Fruit fly (Drosophila melanogaster) whole organism, wandering third instar larva: ENCODE results near the gene Cyp4ae1.

Experiments used
- Abd-B ChIP-seq: fragments of >200 bp; optimal IDR thresholded peaks from 2 replicates; lab custom pipeline; 2017; ENCODE audit warnings: missing biosample characterization, missing genetic modification characterization
- CG32264 ChIP-seq: fragments of 200-800 bp; sonication (Bioruptor generic); optimal IDR thresholded peaks from 2 replicates; lab custom pipeline; 2016; ENCODE audit warnings: missing biosample characterization, missing genetic modification characterization
- CG9705 ChIP-seq: fragments of 200-800 bp; sonication (Bioruptor generic); optimal IDR thresholded peaks from 2 replicates; lab custom pipeline; 2018; ENCODE audit warnings: missing biosample characterization, mild to moderate bottlenecking, missing genetic modification characterization
- CrebA ChIP-seq: fragments of 200-800 bp; sonication (Bioruptor generic); optimal IDR thresholded peaks from 2 replicates; lab custom pipeline; 2016; ENCODE audit warnings: missing biosample characterization, mild to moderate bottlenecking, missing genetic modification characterization, borderline replicate concordance
- Dif ChIP-seq: fragments of 200-275, 200-300 bp; sonication (Bioruptor generic); optimal IDR thresholded peaks from 2 replicates; lab custom pipeline; 2018; ENCODE audit warnings: missing biosample characterization, missing genetic modification characterization; ENCODE audit not compliant: partially characterized antibody
- GATAd ChIP-seq: sonication (Bioruptor generic); optimal IDR thresholded peaks from 2 replicates; lab custom pipeline; 2016; ENCODE audit warnings: missing biosample characterization, missing genetic modification characterization
- HLH106 ChIP-seq: fragments of 200-800 bp; optimal IDR thresholded peaks from 3 replicates; lab custom pipeline; 2019; ENCODE audit warnings: missing biosample characterization, mild to moderate bottlenecking, missing genetic modification characterization, moderate library complexity
- Hnf4 ChIP-seq: fragments of 200-800 bp; sonication (Bioruptor generic); optimal IDR thresholded peaks from 2 replicates; lab custom pipeline; 2016; ENCODE audit warnings: missing biosample characterization, mild to moderate bottlenecking, missing genetic modification characterization
- Hr78 ChIP-seq: fragments of >200 bp; optimal IDR thresholded peaks from 2 replicates; lab custom pipeline; 2017; ENCODE audit warnings: missing biosample characterization, missing genetic modification characterization
- Hr83 ChIP-seq: fragments of 200-300 bp; sonication (Bioruptor generic); optimal IDR thresholded peaks from 2 replicates; lab custom pipeline; 2016; ENCODE audit warnings: missing biosample characterization, mild to moderate bottlenecking, missing genetic modification characterization, moderate library complexity; ENCODE audit not compliant: poor library complexity, severe bottlenecking
- Jra ChIP-seq: sonication (Bioruptor generic); optimal IDR thresholded peaks from 2 replicates; lab custom pipeline; 2016; ENCODE audit warnings: missing biosample characterization, missing genetic modification characterization
- Mio ChIP-seq: sonication (Bioruptor generic); optimal IDR thresholded peaks from 2 replicates; lab custom pipeline; 2016; ENCODE audit warnings: missing biosample characterization, missing genetic modification characterization
- Myc ChIP-seq: fragments of >200 bp; optimal IDR thresholded peaks from 2 replicates; lab custom pipeline; 2017
- N ChIP-seq: fragments of >200 bp; optimal IDR thresholded peaks from 2 replicates; lab custom pipeline; 2018; ENCODE audit warnings: missing biosample characterization, missing external identifiers, missing genetic modification characterization
- OdsH ChIP-seq: fragments of 200-800 bp; sonication (Bioruptor generic); optimal IDR thresholded peaks from 2 replicates; lab custom pipeline; 2016; ENCODE audit warnings: missing biosample characterization, mild to moderate bottlenecking, missing genetic modification characterization
- Rel ChIP-seq, 2 experiments: fragments of 200-800 bp; sonication (Bioruptor generic) in 1 of 2; optimal IDR thresholded peaks; 2 replicates in 1 of 2; 3 replicates in 1 of 2; lab custom pipeline; 2016 to 2019; ENCODE audit warnings: mild to moderate bottlenecking in 2 of 2, missing biosample characterization in 2 of 2, missing genetic modification characterization in 2 of 2, moderate library complexity in 1 of 2
- Sp1 ChIP-seq: fragments of 200-800 bp; sonication (Bioruptor generic); optimal IDR thresholded peaks from 3 replicates; lab custom pipeline; 2019; ENCODE audit warnings: missing biosample characterization, mild to moderate bottlenecking, missing genetic modification characterization, moderate library complexity
- Vsx2 ChIP-seq: fragments of 200-300, 225-300 bp; sonication (Bioruptor generic); optimal IDR thresholded peaks from 2 replicates; lab custom pipeline; 2018; ENCODE audit warnings: missing biosample characterization, missing genetic modification characterization; ENCODE audit not compliant: partially characterized antibody
- br ChIP-seq: fragments of 200-800 bp; sonication (Bioruptor generic); optimal IDR thresholded peaks from 2 replicates; lab custom pipeline; 2016; ENCODE audit warnings: missing biosample characterization, missing genetic modification characterization
- brk ChIP-seq: fragments of 200-800 bp; sonication (Bioruptor generic); optimal IDR thresholded peaks from 2 replicates; lab custom pipeline; 2016; ENCODE audit warnings: missing biosample characterization, mild to moderate bottlenecking, missing genetic modification characterization
- dl ChIP-seq, 2 experiments: fragments of 175-275, 200-275 bp in 1 of 2; fragments of 200-275 bp in 1 of 2; sonication (Bioruptor generic); optimal IDR thresholded peaks; lab custom pipeline; 2018; ENCODE audit warnings: mild to moderate bottlenecking in 2 of 2, missing biosample characterization in 2 of 2, missing genetic modification characterization in 2 of 2, moderate library complexity in 2 of 2; ENCODE audit not compliant: partially characterized antibody in 2 of 2, insufficient read depth in 1 of 2
- dmrt93B ChIP-seq: fragments of 200-800 bp; sonication (Bioruptor generic); optimal IDR thresholded peaks from 2 replicates; lab custom pipeline; 2018; ENCODE audit warnings: missing biosample characterization, mild to moderate bottlenecking, missing genetic modification characterization
- dsf ChIP-seq: sonication (Bioruptor generic); optimal IDR thresholded peaks from 2 replicates; lab custom pipeline; 2016; ENCODE audit warnings: missing biosample characterization, missing genetic modification characterization, borderline replicate concordance
- ey ChIP-seq: fragments of 200-800 bp; sonication (Bioruptor generic); optimal IDR thresholded peaks from 2 replicates; lab custom pipeline; 2016; ENCODE audit warnings: missing biosample characterization, missing genetic modification characterization
- foxo ChIP-seq, 2 experiments: fragments of 200-800 bp; sonication (Bioruptor generic); optimal IDR thresholded peaks; 2 replicates in 1 of 2; 3 replicates in 1 of 2; lab custom pipeline; 2016 to 2017; ENCODE audit warnings: missing biosample characterization in 2 of 2, missing genetic modification characterization in 2 of 2
- fru ChIP-seq: fragments of 200-800 bp; sonication (Bioruptor generic); optimal IDR thresholded peaks from 3 replicates; lab custom pipeline; 2016; ENCODE audit warnings: missing biosample characterization, mild to moderate bottlenecking, missing genetic modification characterization
- h ChIP-seq: fragments of 200-800 bp; sonication (Bioruptor generic); optimal IDR thresholded peaks from 3 replicates; lab custom pipeline; 2016; ENCODE audit warnings: missing biosample characterization, mild to moderate bottlenecking, missing genetic modification characterization
- jim ChIP-seq: fragments of 175-275, 200-325 bp; sonication (Bioruptor generic); optimal IDR thresholded peaks from 2 replicates; lab custom pipeline; 2016; ENCODE audit warnings: missing biosample characterization, mild to moderate bottlenecking, missing genetic modification characterization
- pan ChIP-seq: fragments of >200 bp; optimal IDR thresholded peaks from 2 replicates; lab custom pipeline; 2017
- psq ChIP-seq: fragments of 200-800 bp; sonication (Bioruptor generic); optimal IDR thresholded peaks from 3 replicates; lab custom pipeline; 2017; ENCODE audit warnings: missing biosample characterization, mild to moderate bottlenecking, missing genetic modification characterization, moderate library complexity
- rgr ChIP-seq: fragments of 200-800 bp; sonication (Bioruptor generic); optimal IDR thresholded peaks from 3 replicates; lab custom pipeline; 2016; ENCODE audit warnings: missing biosample characterization, mild to moderate bottlenecking, missing genetic modification characterization
- sage ChIP-seq: fragments of 200-800 bp; sonication (Bioruptor generic); optimal IDR thresholded peaks from 2 replicates; lab custom pipeline; 2016; ENCODE audit warnings: missing biosample characterization, mild to moderate bottlenecking, missing genetic modification characterization
- sv ChIP-seq: fragments of 200-800 bp; sonication (Bioruptor generic); optimal IDR thresholded peaks from 3 replicates; lab custom pipeline; 2016; ENCODE audit warnings: missing biosample characterization, missing genetic modification characterization
- usp ChIP-seq: fragments of >200 bp; optimal IDR thresholded peaks from 2 replicates; lab custom pipeline; 2017; ENCODE audit warnings: missing biosample characterization, missing genetic modification characterization
- woc ChIP-seq: sonication (Bioruptor generic); optimal IDR thresholded peaks from 2 replicates; lab custom pipeline; 2016; ENCODE audit warnings: missing biosample characterization, mild to moderate bottlenecking, missing genetic modification characterization

Cyp4ae1 gene

DNA sequence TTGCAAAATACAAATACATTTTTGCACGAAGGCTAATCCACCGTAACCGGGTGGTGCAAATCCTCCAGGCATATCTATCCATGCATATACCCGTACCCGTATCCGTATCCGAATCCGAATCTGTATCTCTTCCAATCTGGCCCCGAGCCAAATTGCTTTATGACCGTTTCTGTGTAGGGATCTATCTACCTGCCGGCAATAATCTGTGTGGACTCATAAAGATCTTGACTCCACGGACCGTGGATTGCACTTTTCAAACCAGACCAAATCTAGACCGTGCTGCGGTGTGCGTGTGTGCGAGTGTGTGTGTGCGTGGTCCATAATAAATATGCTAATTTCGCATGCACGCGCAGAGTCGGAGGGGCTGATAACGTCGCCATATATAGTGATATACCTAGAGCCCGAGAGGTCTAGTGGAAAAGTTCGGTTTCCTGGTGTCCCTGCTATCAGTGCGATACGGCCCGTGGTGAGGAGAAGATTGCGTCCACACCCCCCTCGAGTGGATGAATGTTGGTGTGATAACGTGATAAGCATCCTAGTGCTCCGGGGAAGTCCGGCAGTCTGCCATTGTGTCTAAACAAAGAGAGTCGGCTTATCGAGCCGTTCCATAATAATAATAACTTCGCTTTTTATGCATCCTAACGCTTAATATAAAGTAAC, 36.4 kb upstream of the Cyp4ae1 start:
- no peak for TF ChIP-seq CG32264
- TF ChIP-seq dl (GFP tag; optimal IDR thresholded peaks at IDR 0.05; lab: Kevin White, UChicago; ENCODE audit: insufficient read depth in 1 of 2, partially characterized antibody in 2 of 2) = no peak
- TF ChIP-seq dsf (GFP tag; lab: Kevin White, UChicago) = no peak
- no peak for TF ChIP-seq Rel (GFP tag; optimal IDR thresholded peaks at IDR 0.05; lab: Kevin White, UChicago)
- peak; percentile 96 for TF ChIP-seq Rel (tag; optimal IDR thresholded peaks at IDR 0.05; lab: Kevin White, UChicago)
- no peak for TF ChIP-seq Mio (GFP tag; lab: Kevin White, UChicago)
- TF ChIP-seq, all 38 proteins: peak for 1

DNA sequence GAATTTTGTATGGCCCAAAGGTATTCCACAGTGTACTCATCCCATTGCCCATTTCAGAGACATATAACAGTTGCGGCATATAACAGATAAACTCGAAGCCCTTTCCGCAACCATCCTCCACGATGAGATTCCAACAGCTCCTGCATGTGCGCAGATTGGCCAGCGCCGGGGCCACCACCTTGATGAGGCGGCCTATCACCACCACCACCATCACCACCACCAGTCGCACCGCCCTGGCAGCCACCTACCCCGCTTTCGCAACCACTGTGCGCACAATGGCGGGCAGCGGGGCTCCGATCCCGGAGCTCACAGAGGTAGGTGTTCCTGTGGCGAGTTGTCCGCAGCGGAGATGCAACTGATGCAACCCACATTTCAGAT, 35.9 kb upstream of the Cyp4ae1 start:
- no peak for TF ChIP-seq pan (lab: Kevin White, UChicago)
- no peak for TF ChIP-seq CG32264
- no peak for TF ChIP-seq Dif
- TF ChIP-seq brk (GFP tag; lab: Kevin White, UChicago) = no peak
- TF ChIP-seq Hr83 (GFP tag; lab: Kevin White, UChicago) = no peak
- TF ChIP-seq, all 38 proteins: peak for 0

dm6 chrX:2145114-2145513, 33.7 kb upstream of the Cyp4ae1 start, which contains the start of gene Pgd:
Gene Pgd (plus strand): TSS chrX:2145136.
- no peak for TF ChIP-seq OdsH (GFP tag; lab: Kevin White, UChicago)
- no peak for TF ChIP-seq CrebA
- no peak for TF ChIP-seq foxo (GFP tag; optimal IDR thresholded peaks at IDR 0.05; lab: Kevin White, UChicago)
- no peak for TF ChIP-seq pan (lab: Kevin White, UChicago)
- no peak for TF ChIP-seq Rel (GFP tag; optimal IDR thresholded peaks at IDR 0.05; lab: Kevin White, UChicago)
- TF ChIP-seq Rel (tag; optimal IDR thresholded peaks at IDR 0.05; lab: Kevin White, UChicago) = peak; percentile 37
- TF ChIP-seq sv (GFP tag; lab: Kevin White, UChicago) = no peak
- peak; percentile 31 for TF ChIP-seq Hr83 (GFP tag; lab: Kevin White, UChicago)
- no peak for TF ChIP-seq Mio (GFP tag; lab: Kevin White, UChicago)
- no peak for TF ChIP-seq CG32264
- no peak for TF ChIP-seq h (GFP tag; lab: Kevin White, UChicago)
- TF ChIP-seq dsf (GFP tag; lab: Kevin White, UChicago) = no peak
- peak; percentile 16 for TF ChIP-seq Sp1
- TF ChIP-seq Jra (GFP tag; lab: Kevin White, UChicago) = no peak
- TF ChIP-seq brk (GFP tag; lab: Kevin White, UChicago) = no peak
- TF ChIP-seq ey (GFP tag; lab: Kevin White, UChicago) = no peak
- TF ChIP-seq Myc (lab: Kevin White, UChicago) = no peak
- TF ChIP-seq Hr78 (GFP tag; lab: Kevin White, UChicago) = no peak
- no peak for TF ChIP-seq rgr (GFP tag; lab: Kevin White, UChicago)
- peak; percentile 24 for TF ChIP-seq Hnf4 (GFP tag; lab: Kevin White, UChicago)
- no peak for TF ChIP-seq Abd-B (GFP tag; lab: Kevin White, UChicago)
- no peak for TF ChIP-seq dl (GFP tag; optimal IDR thresholded peaks at IDR 0.05; lab: Kevin White, UChicago; ENCODE audit: insufficient read depth in 1 of 2, partially characterized antibody in 2 of 2)
- TF ChIP-seq usp (GFP tag; lab: Kevin White, UChicago) = no peak
- no peak for TF ChIP-seq HLH106 (tag; lab: Kevin White, UChicago)
- no peak for TF ChIP-seq N (GFP tag; lab: Kevin White, UChicago)
- no peak for TF ChIP-seq jim (GFP tag; lab: Kevin White, UChicago)
- TF ChIP-seq Vsx2 = no peak
- TF ChIP-seq dmrt93B (GFP tag; lab: Kevin White, UChicago) = no peak
- TF ChIP-seq fru (GFP tag; lab: Kevin White, UChicago) = no peak

DNA sequence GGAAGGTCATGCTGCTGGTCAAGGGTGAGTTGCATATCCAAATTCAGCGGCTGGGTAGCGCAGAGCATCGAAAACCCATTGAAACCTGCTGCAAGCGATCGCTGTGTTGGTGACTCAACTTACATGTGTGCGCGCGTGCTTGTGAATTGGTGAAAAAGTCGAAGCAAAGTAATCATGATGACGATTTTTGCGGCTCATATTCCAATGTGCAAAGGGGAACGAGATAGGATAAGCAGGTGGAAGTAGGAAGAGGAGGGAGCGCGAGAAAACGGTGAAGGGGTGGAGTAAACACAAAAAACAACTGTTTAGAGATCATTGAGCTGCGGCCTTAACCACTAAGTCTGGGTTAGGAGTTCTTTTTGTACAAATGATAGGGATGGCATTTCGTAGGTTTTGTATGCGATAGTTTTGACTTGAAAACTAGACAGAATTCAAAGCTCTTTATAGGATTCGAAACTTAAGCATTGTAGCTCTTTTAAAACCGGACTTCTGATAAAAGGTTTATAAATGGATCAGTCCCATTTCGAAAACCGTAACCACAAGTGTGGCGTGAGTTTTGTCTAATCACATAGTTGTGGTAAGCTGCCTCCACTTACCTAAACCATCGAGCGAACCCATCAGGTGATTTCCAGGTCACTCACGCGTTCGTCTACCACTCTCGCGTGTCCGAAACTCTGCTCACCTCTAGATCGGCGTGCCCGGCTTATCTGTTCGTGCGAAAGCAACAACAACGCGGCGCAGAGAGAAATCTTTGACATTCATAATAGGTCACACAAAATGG, 32.9 kb upstream of the Cyp4ae1 start:
- no peak for TF ChIP-seq sage
- peak; percentile 41 for TF ChIP-seq dmrt93B (GFP tag; lab: Kevin White, UChicago)
- TF ChIP-seq pan (lab: Kevin White, UChicago) = no peak
- TF ChIP-seq GATAd = peak; percentile 14
- TF ChIP-seq fru (GFP tag; lab: Kevin White, UChicago) = peak; percentile 66
- TF ChIP-seq h (GFP tag; lab: Kevin White, UChicago) = peak; percentile 71
- TF ChIP-seq OdsH (GFP tag; lab: Kevin White, UChicago) = peak; percentile 51
- TF ChIP-seq dl (GFP tag; optimal IDR thresholded peaks at IDR 0.05; lab: Kevin White, UChicago; ENCODE audit: insufficient read depth in 1 of 2, partially characterized antibody in 2 of 2) = no peak
- TF ChIP-seq brk (GFP tag; lab: Kevin White, UChicago) = no peak
- peak; percentile 12 for TF ChIP-seq Jra (GFP tag; lab: Kevin White, UChicago)
- peak; percentile 80 for TF ChIP-seq woc
- peak; percentile 65 for TF ChIP-seq Sp1
- peak; percentile 74 for TF ChIP-seq br
- no peak for TF ChIP-seq dsf (GFP tag; lab: Kevin White, UChicago)
- TF ChIP-seq rgr (GFP tag; lab: Kevin White, UChicago) = peak; percentile 64
- TF ChIP-seq psq (GFP tag; lab: Kevin White, UChicago) = peak; percentile 54
- TF ChIP-seq foxo (GFP tag; optimal IDR thresholded peaks at IDR 0.05; lab: Kevin White, UChicago) = peak in 1 of 2 experiments; percentile 73
- TF ChIP-seq CG9705 = peak; percentile 8
- TF ChIP-seq CG32264 = peak; percentile 18
- TF ChIP-seq sv (GFP tag; lab: Kevin White, UChicago) = peak; percentile 4
- no peak for TF ChIP-seq Rel (GFP tag; optimal IDR thresholded peaks at IDR 0.05; lab: Kevin White, UChicago)
- peak; percentile 4 for TF ChIP-seq Rel (tag; optimal IDR thresholded peaks at IDR 0.05; lab: Kevin White, UChicago)
- peak; percentile 67 for TF ChIP-seq Hnf4 (GFP tag; lab: Kevin White, UChicago)
- no peak for TF ChIP-seq Abd-B (GFP tag; lab: Kevin White, UChicago)
- peak; percentile 60 for TF ChIP-seq ey (GFP tag; lab: Kevin White, UChicago)
- peak; percentile 71 for TF ChIP-seq HLH106 (tag; lab: Kevin White, UChicago)
